1 worm cellular context compared by ENCODE assay signal in the genomic region with DNA sequence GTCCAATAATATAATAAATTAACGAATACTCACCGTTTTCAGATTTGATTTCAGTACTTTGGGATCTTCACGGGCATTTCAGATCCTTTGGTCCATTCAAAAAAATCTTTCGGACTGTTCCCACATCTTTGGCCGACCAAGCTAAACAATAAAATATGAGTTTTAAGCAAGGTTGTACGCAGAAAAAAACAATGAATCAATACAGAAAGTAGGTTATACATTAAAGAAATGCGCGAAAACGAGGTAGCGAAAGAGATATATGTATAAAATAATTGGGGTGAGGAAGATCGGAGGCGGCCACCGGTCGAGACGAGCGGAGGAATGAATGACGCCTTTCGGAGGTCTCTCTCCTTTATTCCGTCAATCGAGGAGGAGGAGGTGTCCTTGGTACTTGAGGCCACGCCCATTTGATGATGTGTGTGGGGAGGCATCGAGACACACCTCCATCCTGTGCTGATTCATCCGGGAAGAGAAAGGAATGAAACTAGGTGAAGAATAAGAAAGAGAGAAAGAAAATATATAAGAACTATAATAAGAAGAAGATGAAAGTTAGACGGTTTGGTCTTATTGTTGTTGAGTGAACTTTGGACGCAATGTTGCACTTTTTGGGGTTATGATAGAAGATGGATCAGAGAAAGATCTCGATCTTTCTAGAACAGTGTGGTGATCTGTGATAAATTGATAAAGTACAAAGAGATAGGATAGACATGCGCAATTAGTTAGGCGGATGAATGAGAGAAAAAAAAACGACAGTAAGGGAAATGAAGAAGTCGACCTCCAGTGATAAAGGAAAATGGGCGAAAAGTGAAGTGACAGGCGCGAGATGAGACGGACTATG.
TF ChIP-seq lines count a peak whose summit lies in the region.

No protein-coding gene starts in this region.

TF ChIP-seq in whole organism, L1 larva, 84 proteins besides CTCF, POLR2A, EP300 and RAD21 (continued from another document):
- TF ChIP-seq unc-98 (GFP tag; IDR thresholded peaks at IDR 0.05; lab: Robert Waterston, UW) (no peak), fkh-10 (GFP tag; optimal IDR thresholded peaks at IDR 0.05; lab: Kevin White, UChicago) (no peak), jun-1 (tag; optimal IDR thresholded peaks at IDR 0.05; lab: Kevin White, UChicago) (no peak), nhr-84 (tag; optimal IDR thresholded peaks at IDR 0.05; lab: Kevin White, UChicago) (no peak), dpl-1 (GFP tag; optimal IDR thresholded peaks at IDR 0.05; lab: Kevin White, UChicago) (no peak), lin-13 (GFP tag; optimal IDR thresholded peaks at IDR 0.05; lab: Kevin White, UChicago) (no peak), skn-1 (tag; optimal IDR thresholded peaks at IDR 0.05; lab: Kevin White, UChicago) (no peak), mep-1 (tag; optimal IDR thresholded peaks at IDR 0.05; lab: Kevin White, UChicago) (peak; percentile 32), zip-4 (GFP tag; optimal IDR thresholded peaks at IDR 0.05; lab: Kevin White, UChicago) (no peak), fos-1 (tag; optimal IDR thresholded peaks at IDR 0.05; lab: Kevin White, UChicago) (no peak), tlp-1 (tag; optimal IDR thresholded peaks at IDR 0.05; lab: Kevin White, UChicago) (no peak), rnt-1 (tag; optimal IDR thresholded peaks at IDR 0.05; lab: Kevin White, UChicago) (no peak), mdl-1 (tag; optimal IDR thresholded peaks at IDR 0.05; lab: Kevin White, UChicago) (no peak), lin-15B (tag; optimal IDR thresholded peaks at IDR 0.05; lab: Kevin White, UChicago) (no peak), C16A3.4 (tag; optimal IDR thresholded peaks at IDR 0.05; lab: Kevin White, UChicago) (peak; percentile 4), nhr-85 (tag; lab: Kevin White, UChicago) (peak; percentile 84), unc-62 (GFP tag; optimal IDR thresholded peaks at IDR 0.05; lab: Kevin White, UChicago) (no peak), elt-3 (tag; optimal IDR thresholded peaks at IDR 0.05; lab: Kevin White, UChicago) (peak; percentile 22 to 94 (median 76)), sup-37 (GFP tag; optimal IDR thresholded peaks at IDR 0.05; lab: Kevin White, UChicago) (no peak), xbp-1 (tag; optimal IDR thresholded peaks at IDR 0.05; lab: Kevin White, UChicago) (no peak), swsn-7 (tag; optimal IDR thresholded peaks at IDR 0.05; lab: Kevin White, UChicago) (no peak), nhr-71 (tag; optimal IDR thresholded peaks at IDR 0.05; lab: Kevin White, UChicago) (peak; percentile 54), F16B12.6 (tag; optimal IDR thresholded peaks at IDR 0.05; lab: Kevin White, UChicago) (no peak), irx-1 (tag; optimal IDR thresholded peaks at IDR 0.05; lab: Kevin White, UChicago) (no peak), nhr-47 (tag; optimal IDR thresholded peaks at IDR 0.05; lab: Kevin White, UChicago) (no peak), nhr-12 (tag; optimal IDR thresholded peaks at IDR 0.05; lab: Kevin White, UChicago) (no peak), aha-1 (tag; optimal IDR thresholded peaks at IDR 0.05; lab: Kevin White, UChicago) (no peak), hlh-17 (GFP tag; optimal IDR thresholded peaks at IDR 0.05; lab: Kevin White, UChicago; ENCODE audit: borderline replicate concordance) (no peak), pag-3 (tag; optimal IDR thresholded peaks at IDR 0.05; lab: Kevin White, UChicago; ENCODE audit: borderline replicate concordance, insufficient read depth) (no peak), mab-9 (GFP tag; IDR thresholded peaks at IDR 0.05; lab: Robert Waterston, UW) (no peak), fkh-4 (tag; optimal IDR thresholded peaks at IDR 0.05; lab: Kevin White, UChicago; ENCODE audit: borderline replicate concordance) (no peak), hlh-4 (tag; optimal IDR thresholded peaks at IDR 0.05; lab: Kevin White, UChicago) (no peak), unc-130 (tag; optimal IDR thresholded peaks at IDR 0.05; lab: Kevin White, UChicago) (peak; percentile 3), nhr-19 (GFP tag; conservative IDR thresholded peaks at IDR 0.05; lab: Robert Waterston, UW) (peak; percentile 56), nhr-76 (tag; optimal IDR thresholded peaks at IDR 0.05; lab: Kevin White, UChicago) (no peak), nhr-90 (tag; optimal IDR thresholded peaks at IDR 0.05; lab: Kevin White, UChicago; ENCODE audit: poor library complexity) (no peak), ceh-63 (GFP tag; optimal IDR thresholded peaks at IDR 0.05; lab: Kevin White, UChicago) (no peak), tbx-2 (tag; optimal IDR thresholded peaks at IDR 0.05; lab: Kevin White, UChicago) (peak; percentile 30), unc-86 (tag; optimal IDR thresholded peaks at IDR 0.05; lab: Kevin White, UChicago) (no peak), vab-15 (tag; optimal IDR thresholded peaks at IDR 0.05; lab: Kevin White, UChicago) (no peak), lin-14 (GFP tag; optimal IDR thresholded peaks at IDR 0.05; lab: Kevin White, UChicago) (peak; percentile 61), ztf-4 (tag; optimal IDR thresholded peaks at IDR 0.05; lab: Kevin White, UChicago) (no peak), pqm-1 (tag; optimal IDR thresholded peaks at IDR 0.05; lab: Kevin White, UChicago) (no peak)
